Fruit fly (Drosophila melanogaster) whole organism, pupa: ENCODE measurements around the gene Jon66Cii.

Experiments
- CG10348 ChIP-seq: fragments of 200-800 bp; sonication (Bioruptor generic); IDR thresholded peaks from 2 replicates; pipeline ENCODE4 v1.3.6; 2022; ENCODE audit warnings: missing biosample characterization, missing genetic modification characterization
- CG12605 ChIP-seq: fragments of 200-800 bp; sonication (Bioruptor generic); IDR thresholded peaks from 2 replicates; pipeline ENCODE4 v1.3.6; 2022; ENCODE audit warnings: missing biosample characterization, missing genetic modification characterization
- CG13204 ChIP-seq: fragments of 200-800 bp; sonication (Bioruptor generic); optimal IDR thresholded peaks from 2 replicates; lab custom pipeline; 2018; ENCODE audit warnings: missing biosample characterization, mild to moderate bottlenecking, missing genetic modification characterization, moderate library complexity
- CG14655 ChIP-seq: fragments of 200-800 bp; sonication (Bioruptor generic); optimal IDR thresholded peaks from 3 replicates; lab custom pipeline; 2017; ENCODE audit warnings: mild to moderate bottlenecking, missing biosample characterization, missing genetic modification reagents, missing genetic modification characterization
- CG15710 ChIP-seq: fragments of 200-800 bp; sonication (Bioruptor generic); optimal IDR thresholded peaks from 2 replicates; lab custom pipeline; 2018; ENCODE audit warnings: missing biosample characterization, mild to moderate bottlenecking, missing genetic modification characterization, moderate library complexity
- CG17806 ChIP-seq: fragments of 200-800 bp; sonication (Bioruptor generic); optimal IDR thresholded peaks from 2 replicates; lab custom pipeline; 2018; ENCODE audit warnings: missing biosample characterization, mild to moderate bottlenecking, missing genetic modification characterization, moderate library complexity
- CG32121 ChIP-seq: fragments of 200-800 bp; sonication (Bioruptor generic); IDR thresholded peaks from 2 replicates; pipeline ENCODE4 v1.3.6; 2022; ENCODE audit warnings: missing biosample characterization, missing genetic modification characterization
- CG34367 ChIP-seq: fragments of 200-800 bp; sonication (Bioruptor generic); optimal IDR thresholded peaks from 2 replicates; lab custom pipeline; 2018; ENCODE audit warnings: missing biosample characterization, mild to moderate bottlenecking, missing genetic modification characterization
- CG4496 ChIP-seq: fragments of 200-800 bp; sonication (Bioruptor generic); IDR thresholded peaks from 3 replicates; pipeline ENCODE4 v1.3.6; 2022; ENCODE audit warnings: missing biosample characterization, missing genetic modification characterization
- CG8159 ChIP-seq: fragments of 200-800 bp; sonication (Bioruptor generic); optimal IDR thresholded peaks from 3 replicates; lab custom pipeline; 2018; ENCODE audit warnings: missing biosample characterization, mild to moderate bottlenecking, missing genetic modification characterization, moderate library complexity
- CG8301 ChIP-seq: fragments of 200-800 bp; sonication (Bioruptor generic); optimal IDR thresholded peaks from 2 replicates; lab custom pipeline; 2018; ENCODE audit warnings: missing biosample characterization, mild to moderate bottlenecking, missing genetic modification characterization
- CG9948 ChIP-seq: fragments of 200-800 bp; sonication (Bioruptor generic); optimal IDR thresholded peaks from 2 replicates; lab custom pipeline; 2018; ENCODE audit warnings: missing biosample characterization, mild to moderate bottlenecking, missing genetic modification characterization, moderate library complexity
- D1 ChIP-seq: fragments of 200-800 bp; sonication (Bioruptor generic); optimal IDR thresholded peaks from 2 replicates; lab custom pipeline; 2018; ENCODE audit warnings: missing biosample characterization, mild to moderate bottlenecking, missing genetic modification characterization, moderate library complexity
- EcR ChIP-seq: fragments of 200-800 bp; sonication (Bioruptor generic); optimal IDR thresholded peaks from 3 replicates; lab custom pipeline; 2019; ENCODE audit warnings: missing biosample characterization, missing genetic modification characterization, mild to moderate bottlenecking, moderate library complexity, missing genetic modification reagents
- Ets98B ChIP-seq: fragments of 200-800 bp; sonication (Bioruptor generic); IDR thresholded peaks from 2 replicates; pipeline ENCODE4 v1.3.6; 2022; ENCODE audit warnings: missing biosample characterization, missing genetic modification characterization
- Pif1A ChIP-seq: fragments of 200-800 bp; sonication (Bioruptor generic); optimal IDR thresholded peaks from 3 replicates; lab custom pipeline; 2016; ENCODE audit warnings: missing biosample characterization, missing genetic modification characterization
- Pif1B ChIP-seq: fragments of 200-800 bp; sonication (Bioruptor generic); optimal IDR thresholded peaks from 3 replicates; lab custom pipeline; 2016; ENCODE audit warnings: missing biosample characterization, missing genetic modification characterization
- Snoo ChIP-seq: fragments of 200-800 bp; sonication (Bioruptor generic); optimal IDR thresholded peaks from 3 replicates; lab custom pipeline; 2017; ENCODE audit warnings: missing biosample characterization, mild to moderate bottlenecking, missing genetic modification characterization, inconsistent platforms
- fd96Ca ChIP-seq: fragments of 200-800 bp; sonication (Bioruptor generic); IDR thresholded peaks from 3 replicates; pipeline ENCODE4 v1.3.6; 2022; ENCODE audit warnings: missing biosample characterization, missing genetic modification characterization
- gl ChIP-seq: fragments of 200-800 bp; sonication (Bioruptor generic); optimal IDR thresholded peaks from 2 replicates; lab custom pipeline; 2018; ENCODE audit warnings: missing biosample characterization, mild to moderate bottlenecking, missing genetic modification characterization
- rn ChIP-seq: fragments of 200-800 bp; sonication (Bioruptor generic); IDR thresholded peaks from 2 replicates; pipeline ENCODE4 v1.3.6; 2022; ENCODE audit warnings: missing biosample characterization, missing genetic modification characterization

Jon66Cii gene

dm6 chr3L:8393549-8393948, at the start of gene Jon66Cii:
Gene Jon66Cii (minus strand): TSS chr3L:8393649.
- no peak for TF ChIP-seq CG34367
- no peak for TF ChIP-seq EcR (GFP tag; lab: Kevin White, UChicago)
- no peak for TF ChIP-seq fd96Ca (GFP tag; lab: Robert Waterston, UW)
- no peak for TF ChIP-seq CG15710
- TF ChIP-seq CG10348: no peak
- no peak for TF ChIP-seq Ets98B (GFP tag; lab: Robert Waterston, UW)
- TF ChIP-seq gl (tag; lab: Kevin White, UChicago): no peak
- TF ChIP-seq CG32121 (GFP tag; lab: Robert Waterston, UW): no peak
- TF ChIP-seq rn (GFP tag; lab: Robert Waterston, UW): no peak
- no peak for TF ChIP-seq Pif1A
- TF ChIP-seq CG8301: no peak
- no peak for TF ChIP-seq CG12605
- no peak for TF ChIP-seq CG14655 (GFP tag; lab: Kevin White, UChicago)

dm6 chr3L:8441745-8442575, 48.5 kb upstream of the Jon66Cii start, which contains the start of gene Unr:
Gene Unr (minus strand): TSS chr3L:8442381.
- TF ChIP-seq Pif1A (peak; percentile 85), rn (GFP tag; lab: Robert Waterston, UW) (peak; percentile 63), CG8301 (peak; percentile 45), Snoo (tag; lab: Kevin White, UChicago) (peak; percentile 74), CG9948 (tag; lab: Kevin White, UChicago) (peak; percentile 38), Pif1B (GFP tag; lab: Kevin White, UChicago) (peak; percentile 81), D1 (peak; percentile 62), CG32121 (GFP tag; lab: Robert Waterston, UW) (peak; percentile 71), CG34367 (peak; percentile 58), CG14655 (GFP tag; lab: Kevin White, UChicago) (peak; percentile 66), fd96Ca (GFP tag; lab: Robert Waterston, UW) (no peak; the same call in 2 of the 3 replicates), CG15710 (peak; percentile 51), EcR (GFP tag; lab: Kevin White, UChicago) (no peak), CG17806 (tag; lab: Kevin White, UChicago) (peak; percentile 61), gl (tag; lab: Kevin White, UChicago) (peak; percentile 6), Ets98B (GFP tag; lab: Robert Waterston, UW) (peak; percentile 76), CG8159 (tag; lab: Kevin White, UChicago) (peak; percentile 58), CG12605 (peak; percentile 85), CG4496 (peak; percentile 86), CG10348 (no peak), CG13204 (GFP tag; lab: Kevin White, UChicago) (peak; percentile 15)
- TF ChIP-seq, all 21 proteins: peak for 18

- TF ChIP-seq rn (GFP tag; lab: Robert Waterston, UW) (peak; percentile 93), CG32121 (GFP tag; lab: Robert Waterston, UW) (peak; percentile 91), CG34367 (peak; percentile 95), Ets98B (GFP tag; lab: Robert Waterston, UW) (peak; percentile 95), EcR (GFP tag; lab: Kevin White, UChicago) (no peak), CG15710 (peak; percentile 93), CG8159 (tag; lab: Kevin White, UChicago) (peak; percentile 94), Pif1B (GFP tag; lab: Kevin White, UChicago) (peak; percentile 96), gl (tag; lab: Kevin White, UChicago) (peak; percentile 99), Pif1A (peak; percentile 95), CG4496 (peak; percentile 95), fd96Ca (GFP tag; lab: Robert Waterston, UW) (no peak; the same call in 1 of the 3 replicates), CG13204 (GFP tag; lab: Kevin White, UChicago) (peak; percentile 99), CG8301 (peak; percentile 87), Snoo (tag; lab: Kevin White, UChicago) (peak; percentile 83), CG9948 (tag; lab: Kevin White, UChicago) (peak; percentile 72), CG14655 (GFP tag; lab: Kevin White, UChicago) (peak; percentile 92), CG17806 (tag; lab: Kevin White, UChicago) (peak; percentile 90), D1 (peak; percentile 43), CG10348 (no peak), CG12605 (peak; percentile 99)
Measured at dm6 chr3L:8440771-8441549, 47.5 kb upstream of the Jon66Cii start.

- TF ChIP-seq CG32121 (GFP tag; lab: Robert Waterston, UW) (peak; percentile 46), Ets98B (GFP tag; lab: Robert Waterston, UW) (no peak), CG34367 (no peak)
- TF ChIP-seq, all 21 proteins: peak for 1
Measured at dm6 chr3L:8440079-8440478, 46.6 kb upstream of the Jon66Cii start.

- TF ChIP-seq Pif1B (GFP tag; lab: Kevin White, UChicago): no peak
- no peak for TF ChIP-seq CG15710
- TF ChIP-seq CG32121 (GFP tag; lab: Robert Waterston, UW): no peak
- TF ChIP-seq Snoo (tag; lab: Kevin White, UChicago): no peak
- TF ChIP-seq Pif1A: no peak
- TF ChIP-seq CG10348: no peak
- no peak for TF ChIP-seq D1
- TF ChIP-seq rn (GFP tag; lab: Robert Waterston, UW): no peak
- TF ChIP-seq CG8301: no peak
- no peak for TF ChIP-seq fd96Ca (GFP tag; lab: Robert Waterston, UW)
- TF ChIP-seq CG17806 (tag; lab: Kevin White, UChicago): no peak
- TF ChIP-seq CG34367: no peak
- no peak for TF ChIP-seq CG4496
- TF ChIP-seq CG12605: no peak
- no peak for TF ChIP-seq CG8159 (tag; lab: Kevin White, UChicago)
- TF ChIP-seq gl (tag; lab: Kevin White, UChicago): no peak
- no peak for TF ChIP-seq CG13204 (GFP tag; lab: Kevin White, UChicago)
- TF ChIP-seq CG14655 (GFP tag; lab: Kevin White, UChicago): no peak
Measured at dm6 chr3L:8437583-8437982, 44.1 kb upstream of the Jon66Cii start.
